In genomic region chr3R:8105088-8105542, dm6 we compare ENCODE assay signal across 5 fruit fly cellular contexts.
TF ChIP-seq lines count a peak whose summit lies in the region.

puc (plus strand) TSS chr3R:8105332.

- TF ChIP-seq CTCF in whole organism, embryonic (GFP tag; optimal IDR thresholded peaks at IDR 0.05; lab: Kevin White, UChicago), result peak; percentile 74

TF ChIP-seq in whole organism, adult, 20 proteins besides CTCF, POLR2A, EP300 and RAD21 (continues in another document):
- peak; percentile 55 for TF ChIP-seq CG12768 (GFP tag; optimal IDR thresholded peaks at IDR 0.05; lab: Kevin White, UChicago)
- TF ChIP-seq CG1620 (GFP tag; optimal IDR thresholded peaks at IDR 0.05; lab: Kevin White, UChicago), result peak; percentile 63
- peak; percentile 20 for TF ChIP-seq CG5204 (GFP tag; optimal IDR thresholded peaks at IDR 0.05; lab: Kevin White, UChicago)
- TF ChIP-seq cic (GFP tag; optimal IDR thresholded peaks at IDR 0.05; lab: Kevin White, UChicago), result peak; percentile 79
- peak; percentile 75 for TF ChIP-seq Mnt (GFP tag; optimal IDR thresholded peaks at IDR 0.05; lab: Kevin White, UChicago)
- TF ChIP-seq bab1 (GFP tag; optimal IDR thresholded peaks at IDR 0.05; lab: Kevin White, UChicago), result peak; percentile 67
- no peak for TF ChIP-seq kay (GFP tag; lab: Kevin White, UChicago; ENCODE audit: borderline replicate concordance)
- peak; percentile 60 for TF ChIP-seq CG7101 (tag; optimal IDR thresholded peaks at IDR 0.05; lab: Kevin White, UChicago)
- TF ChIP-seq CG14711 (tag; optimal IDR thresholded peaks at IDR 0.05; lab: Kevin White, UChicago), result no peak
- peak; percentile 25 for TF ChIP-seq tj (GFP tag; optimal IDR thresholded peaks at IDR 0.05; lab: Kevin White, UChicago)
- no peak for TF ChIP-seq ovo (GFP tag; optimal IDR thresholded peaks at IDR 0.05; lab: Kevin White, UChicago)
- TF ChIP-seq Crg-1 (GFP tag; optimal IDR thresholded peaks at IDR 0.05; lab: Kevin White, UChicago), result peak; percentile 27
- no peak for TF ChIP-seq cnc (optimal IDR thresholded peaks at IDR 0.05; lab: Kevin White, UChicago)
- TF ChIP-seq Clk (GFP tag; optimal IDR thresholded peaks at IDR 0.05; lab: Kevin White, UChicago), result no peak
- no peak for TF ChIP-seq pad (GFP tag; optimal IDR thresholded peaks at IDR 0.05; lab: Kevin White, UChicago)
- TF ChIP-seq Hr96 (GFP tag; optimal IDR thresholded peaks at IDR 0.05; lab: Kevin White, UChicago), result peak; percentile 16
- TF ChIP-seq CG33017 (tag; optimal IDR thresholded peaks at IDR 0.05; lab: Kevin White, UChicago), result peak; percentile 66
- peak; percentile 33 for TF ChIP-seq CG11617 (GFP tag; optimal IDR thresholded peaks at IDR 0.05; lab: Kevin White, UChicago)

TF ChIP-seq in whole organism, embryonic, 481 proteins besides CTCF, POLR2A, EP300 and RAD21 (continues in another document):
- TF ChIP-seq D (optimal IDR thresholded peaks at IDR 0.05; lab: Kevin White, UChicago) (no peak), D (GFP tag; optimal IDR thresholded peaks at IDR 0.05; lab: Kevin White, UChicago) (no peak), insv (GFP tag; optimal IDR thresholded peaks at IDR 0.05; lab: Kevin White, UChicago) (peak in 1 of 2 experiments; percentile 45), HLHmδ (GFP tag; optimal IDR thresholded peaks at IDR 0.05; lab: Kevin White, UChicago) (peak; percentile 68), pnt (GFP tag; optimal IDR thresholded peaks at IDR 0.05; lab: Kevin White, UChicago) (no peak), gro (GFP tag; optimal IDR thresholded peaks at IDR 0.05; lab: Kevin White, UChicago) (peak; percentile 76), sob (GFP tag; IDR thresholded peaks at IDR 0.05; lab: Robert Waterston, UW) (no peak), Adf1 (GFP tag; IDR thresholded peaks at IDR 0.05; lab: Robert Waterston, UW) (no peak), Tbp (GFP tag; optimal IDR thresholded peaks at IDR 0.05; lab: Kevin White, UChicago) (no peak), CG13287 (GFP tag; IDR thresholded peaks at IDR 0.05; lab: Robert Waterston, UW; ENCODE audit: partially characterized antibody) (no peak), gce (GFP tag; IDR thresholded peaks at IDR 0.05; lab: Robert Waterston, UW) (no peak), Meics (GFP tag; optimal IDR thresholded peaks at IDR 0.05; lab: Kevin White, UChicago) (peak; percentile 31), Hr3 (GFP tag; optimal IDR thresholded peaks at IDR 0.05; lab: Kevin White, UChicago) (no peak), CG1832 (GFP tag; optimal IDR thresholded peaks at IDR 0.05; lab: Kevin White, UChicago) (no peak), mam (GFP tag; optimal IDR thresholded peaks at IDR 0.05; lab: Kevin White, UChicago) (peak; percentile 25), slp2 (GFP tag; optimal IDR thresholded peaks at IDR 0.05; lab: Kevin White, UChicago) (no peak), Nf-YA (GFP tag; IDR thresholded peaks at IDR 0.05; lab: Robert Waterston, UW) (no peak), gcm2 (GFP tag; optimal IDR thresholded peaks at IDR 0.05; lab: Kevin White, UChicago) (no peak), ham (GFP tag; IDR thresholded peaks at IDR 0.05; lab: Robert Waterston, UW) (no peak)

TF ChIP-seq in whole organism, prepupa, 60 proteins besides CTCF, POLR2A, EP300 and RAD21 (continues in another document):
- TF ChIP-seq CG6276 (GFP tag; optimal IDR thresholded peaks at IDR 0.05; lab: Kevin White, UChicago) (no peak), Sox14 (GFP tag; optimal IDR thresholded peaks at IDR 0.05; lab: Kevin White, UChicago) (peak; percentile 31), Sox102F (GFP tag; optimal IDR thresholded peaks at IDR 0.05; lab: Kevin White, UChicago) (peak; percentile 65), lz (GFP tag; optimal IDR thresholded peaks at IDR 0.05; lab: Kevin White, UChicago) (peak; percentile 2), Eip78C (GFP tag; lab: Kevin White, UChicago) (peak; percentile 71), Eip93F (GFP tag; optimal IDR thresholded peaks at IDR 0.05; lab: Kevin White, UChicago) (peak; percentile 36), Ets96B (tag; optimal IDR thresholded peaks at IDR 0.05; lab: Kevin White, UChicago) (no peak), CG11294 (GFP tag; IDR thresholded peaks at IDR 0.05; lab: Robert Waterston, UW) (no peak), CG16779 (tag; optimal IDR thresholded peaks at IDR 0.05; lab: Kevin White, UChicago) (peak; percentile 50), fd85E (GFP tag; optimal IDR thresholded peaks at IDR 0.05; lab: Kevin White, UChicago) (peak; percentile 28), CG6854 (GFP tag; optimal IDR thresholded peaks at IDR 0.05; lab: Kevin White, UChicago) (peak; percentile 51), CG8119 (GFP tag; IDR thresholded peaks at IDR 0.05; lab: Robert Waterston, UW) (no peak), fd59A (GFP tag; optimal IDR thresholded peaks at IDR 0.05; lab: Kevin White, UChicago) (no peak), pdm3 (GFP tag; optimal IDR thresholded peaks at IDR 0.05; lab: Kevin White, UChicago) (peak; percentile 23), net (GFP tag; optimal IDR thresholded peaks at IDR 0.05; lab: Kevin White, UChicago) (peak; percentile 49), CG7368 (GFP tag; optimal IDR thresholded peaks at IDR 0.05; lab: Kevin White, UChicago) (peak; percentile 11), achi (GFP tag; optimal IDR thresholded peaks at IDR 0.05; lab: Kevin White, UChicago) (peak; percentile 34), acj6 (GFP tag; optimal IDR thresholded peaks at IDR 0.05; lab: Kevin White, UChicago) (no peak), topi (GFP tag; optimal IDR thresholded peaks at IDR 0.05; lab: Kevin White, UChicago) (peak; percentile 46), CG4318 (GFP tag; optimal IDR thresholded peaks at IDR 0.05; lab: Kevin White, UChicago) (no peak)

TF ChIP-seq in whole organism, pupa, 21 proteins besides CTCF, POLR2A, EP300 and RAD21:
- TF ChIP-seq CG10348 (GFP tag; IDR thresholded peaks at IDR 0.05; lab: Robert Waterston, UW) (no peak), EcR (GFP tag; optimal IDR thresholded peaks at IDR 0.05; lab: Kevin White, UChicago) (peak; percentile 74), Snoo (tag; optimal IDR thresholded peaks at IDR 0.05; lab: Kevin White, UChicago) (peak; percentile 35), CG8301 (tag; optimal IDR thresholded peaks at IDR 0.05; lab: Kevin White, UChicago) (no peak), Pif1B (GFP tag; optimal IDR thresholded peaks at IDR 0.05; lab: Kevin White, UChicago) (peak; percentile 48), Pif1A (GFP tag; optimal IDR thresholded peaks at IDR 0.05; lab: Kevin White, UChicago) (peak; percentile 14)
TF ChIP-seq in whole organism, pupa: peak in this region for 4.

TF ChIP-seq in whole organism, wandering third instar larva, 38 proteins besides CTCF, POLR2A, EP300 and RAD21 (continues in another document):
- no peak for TF ChIP-seq Rel (GFP tag; optimal IDR thresholded peaks at IDR 0.05; lab: Kevin White, UChicago)
- TF ChIP-seq Rel (tag; optimal IDR thresholded peaks at IDR 0.05; lab: Kevin White, UChicago), result peak; percentile 46
- peak; percentile 61 for TF ChIP-seq rgr (GFP tag; optimal IDR thresholded peaks at IDR 0.05; lab: Kevin White, UChicago)
- TF ChIP-seq Hnf4 (GFP tag; optimal IDR thresholded peaks at IDR 0.05; lab: Kevin White, UChicago), result peak; percentile 66
- peak; percentile 66 for TF ChIP-seq h (GFP tag; optimal IDR thresholded peaks at IDR 0.05; lab: Kevin White, UChicago)
- TF ChIP-seq ey (GFP tag; optimal IDR thresholded peaks at IDR 0.05; lab: Kevin White, UChicago), result no peak
- peak; percentile 81 for TF ChIP-seq Dif (GFP tag; optimal IDR thresholded peaks at IDR 0.05; lab: Kevin White, UChicago; ENCODE audit: partially characterized antibody)
- TF ChIP-seq Jra (GFP tag; optimal IDR thresholded peaks at IDR 0.05; lab: Kevin White, UChicago), result peak; percentile 35
- TF ChIP-seq OdsH (GFP tag; optimal IDR thresholded peaks at IDR 0.05; lab: Kevin White, UChicago), result peak; percentile 49
- no peak for TF ChIP-seq GATAd (GFP tag; optimal IDR thresholded peaks at IDR 0.05; lab: Kevin White, UChicago)
- peak; percentile 78 for TF ChIP-seq brk (GFP tag; optimal IDR thresholded peaks at IDR 0.05; lab: Kevin White, UChicago)
- peak; percentile 93 for TF ChIP-seq psq (GFP tag; optimal IDR thresholded peaks at IDR 0.05; lab: Kevin White, UChicago)
- TF ChIP-seq sv (GFP tag; optimal IDR thresholded peaks at IDR 0.05; lab: Kevin White, UChicago), result peak; percentile 17
- no peak for TF ChIP-seq jim (GFP tag; optimal IDR thresholded peaks at IDR 0.05; lab: Kevin White, UChicago)
- peak; percentile 20 for TF ChIP-seq sage (GFP tag; optimal IDR thresholded peaks at IDR 0.05; lab: Kevin White, UChicago)
- peak; percentile 44 for TF ChIP-seq dsf (GFP tag; optimal IDR thresholded peaks at IDR 0.05; lab: Kevin White, UChicago; ENCODE audit: borderline replicate concordance)
- peak; percentile 28 for TF ChIP-seq fru (GFP tag; optimal IDR thresholded peaks at IDR 0.05; lab: Kevin White, UChicago)
- TF ChIP-seq Dfd (GFP tag; optimal IDR thresholded peaks at IDR 0.05; lab: Kevin White, UChicago), result no peak
- no peak for TF ChIP-seq CG32264 (GFP tag; optimal IDR thresholded peaks at IDR 0.05; lab: Kevin White, UChicago)
- no peak for TF ChIP-seq N (GFP tag; optimal IDR thresholded peaks at IDR 0.05; lab: Kevin White, UChicago)
- no peak for TF ChIP-seq pan (optimal IDR thresholded peaks at IDR 0.05; lab: Kevin White, UChicago)
- no peak for TF ChIP-seq CrebA (GFP tag; optimal IDR thresholded peaks at IDR 0.05; lab: Kevin White, UChicago; ENCODE audit: borderline replicate concordance)
- TF ChIP-seq usp (GFP tag; optimal IDR thresholded peaks at IDR 0.05; lab: Kevin White, UChicago), result no peak
- TF ChIP-seq Vsx2 (GFP tag; optimal IDR thresholded peaks at IDR 0.05; lab: Kevin White, UChicago; ENCODE audit: partially characterized antibody), result peak; percentile 92
- peak; percentile 89 for TF ChIP-seq Hr83 (GFP tag; optimal IDR thresholded peaks at IDR 0.05; lab: Kevin White, UChicago; ENCODE audit: poor library complexity, severe bottlenecking)
- no peak for TF ChIP-seq woc (GFP tag; optimal IDR thresholded peaks at IDR 0.05; lab: Kevin White, UChicago)
- no peak for TF ChIP-seq lola (GFP tag; optimal IDR thresholded peaks at IDR 0.05; lab: Kevin White, UChicago)
- TF ChIP-seq CG9705 (GFP tag; optimal IDR thresholded peaks at IDR 0.05; lab: Kevin White, UChicago), result no peak
- TF ChIP-seq dl (GFP tag; optimal IDR thresholded peaks at IDR 0.05; lab: Kevin White, UChicago; ENCODE audit: insufficient read depth in 1 of 2, partially characterized antibody in 2 of 2), result peak; percentile 14 to 56
- peak; percentile 24 for TF ChIP-seq br (GFP tag; optimal IDR thresholded peaks at IDR 0.05; lab: Kevin White, UChicago)
- no peak for TF ChIP-seq Hr78 (GFP tag; optimal IDR thresholded peaks at IDR 0.05; lab: Kevin White, UChicago)
- TF ChIP-seq Myc (optimal IDR thresholded peaks at IDR 0.05; lab: Kevin White, UChicago), result peak; percentile 22
- TF ChIP-seq foxo (GFP tag; optimal IDR thresholded peaks at IDR 0.05; lab: Kevin White, UChicago), result peak; percentile 22 to 55
- TF ChIP-seq Mio (GFP tag; optimal IDR thresholded peaks at IDR 0.05; lab: Kevin White, UChicago), result no peak
- TF ChIP-seq HLH106 (tag; optimal IDR thresholded peaks at IDR 0.05; lab: Kevin White, UChicago), result peak; percentile 16
- no peak for TF ChIP-seq dmrt93B (GFP tag; optimal IDR thresholded peaks at IDR 0.05; lab: Kevin White, UChicago)
